Fruit fly (Drosophila melanogaster) whole organism, wandering third instar larva: ENCODE results near the gene mbc.

ENCODE experiments used
- Abd-B ChIP-seq: fragments of >200 bp; optimal IDR thresholded peaks from 2 replicates; lab custom pipeline; 2017; ENCODE audit warnings: missing biosample characterization, missing genetic modification characterization
- CrebA ChIP-seq: fragments of 200-800 bp; sonication (Bioruptor generic); optimal IDR thresholded peaks from 2 replicates; lab custom pipeline; 2016; ENCODE audit warnings: missing biosample characterization, mild to moderate bottlenecking, missing genetic modification characterization, borderline replicate concordance
- Dfd ChIP-seq: fragments of >200 bp; optimal IDR thresholded peaks from 2 replicates; lab custom pipeline; 2017; ENCODE audit warnings: missing biosample characterization, missing genetic modification characterization
- brk ChIP-seq: fragments of 200-800 bp; sonication (Bioruptor generic); optimal IDR thresholded peaks from 2 replicates; lab custom pipeline; 2016; ENCODE audit warnings: missing biosample characterization, mild to moderate bottlenecking, missing genetic modification characterization
- dl ChIP-seq, 2 experiments: fragments of 175-275, 200-275 bp in 1 of 2; fragments of 200-275 bp in 1 of 2; sonication (Bioruptor generic); optimal IDR thresholded peaks; lab custom pipeline; 2018; ENCODE audit warnings: mild to moderate bottlenecking in 2 of 2, missing biosample characterization in 2 of 2, missing genetic modification characterization in 2 of 2, moderate library complexity in 2 of 2; ENCODE audit not compliant: partially characterized antibody in 2 of 2, insufficient read depth in 1 of 2
- fru ChIP-seq: fragments of 200-800 bp; sonication (Bioruptor generic); optimal IDR thresholded peaks from 3 replicates; lab custom pipeline; 2016; ENCODE audit warnings: missing biosample characterization, mild to moderate bottlenecking, missing genetic modification characterization
- psq ChIP-seq: fragments of 200-800 bp; sonication (Bioruptor generic); optimal IDR thresholded peaks from 3 replicates; lab custom pipeline; 2017; ENCODE audit warnings: missing biosample characterization, mild to moderate bottlenecking, missing genetic modification characterization, moderate library complexity
- rgr ChIP-seq: fragments of 200-800 bp; sonication (Bioruptor generic); optimal IDR thresholded peaks from 3 replicates; lab custom pipeline; 2016; ENCODE audit warnings: missing biosample characterization, mild to moderate bottlenecking, missing genetic modification characterization

dm6 chr3R:23803668-23804067, 22.1 kb downstream of the mbc start, which contains the start of gene CG34355:
- TF ChIP-seq psq (GFP tag; lab: Kevin White, UChicago), result no peak
- TF ChIP-seq Abd-B (GFP tag; lab: Kevin White, UChicago), result no peak
- no peak for TF ChIP-seq CrebA
- TF ChIP-seq Dfd (GFP tag; lab: Kevin White, UChicago), result no peak
- no peak for TF ChIP-seq dl (GFP tag; optimal IDR thresholded peaks at IDR 0.05; lab: Kevin White, UChicago; ENCODE audit: insufficient read depth in 1 of 2, partially characterized antibody in 2 of 2)
- TF ChIP-seq rgr (GFP tag; lab: Kevin White, UChicago), result no peak
- no peak for TF ChIP-seq brk (GFP tag; lab: Kevin White, UChicago)
- TF ChIP-seq fru (GFP tag; lab: Kevin White, UChicago), result no peak
